ENCODE assay signal across 5 worm cellular contexts in the genomic region with DNA sequence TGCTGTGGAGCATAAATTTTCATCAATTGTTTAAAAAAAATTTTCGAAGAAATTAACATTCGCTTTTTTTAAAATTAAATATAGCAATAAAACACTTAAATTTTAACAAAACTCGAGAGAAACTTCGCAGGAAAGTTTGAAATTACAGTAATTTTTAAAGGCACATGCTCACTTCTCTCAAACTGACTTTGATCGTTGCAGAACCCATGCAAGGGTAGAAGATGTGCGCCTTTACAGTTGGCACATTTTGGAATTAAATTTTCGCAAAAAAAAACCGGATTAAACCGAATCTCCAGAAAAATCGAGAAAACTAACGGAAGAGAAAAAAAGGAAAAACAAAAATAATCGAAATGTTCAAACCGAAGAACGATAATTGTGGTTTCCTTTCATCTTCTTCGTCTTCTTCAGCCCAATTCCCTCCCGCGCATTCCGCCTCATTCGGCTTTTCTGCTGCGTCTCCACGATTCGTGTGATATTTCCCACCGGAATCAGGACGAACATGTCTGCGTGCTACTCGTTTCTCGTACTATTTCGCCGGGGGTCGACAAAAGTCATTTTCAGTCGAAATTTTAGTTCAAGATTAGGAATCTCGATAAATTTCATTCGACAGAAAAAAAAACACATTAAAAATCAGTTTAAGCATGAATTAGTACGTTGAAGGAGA.
TF ChIP-seq lines count a peak whose summit lies in the region.

No protein-coding gene starts in this region.

TF ChIP-seq in whole organism, L1 larva, 84 proteins besides CTCF, POLR2A, EP300 and RAD21:
- TF ChIP-seq alr-1 (tag; optimal IDR thresholded peaks at IDR 0.05; lab: Kevin White, UChicago; ENCODE audit: borderline replicate concordance) (no peak), lin-14 (GFP tag; optimal IDR thresholded peaks at IDR 0.05; lab: Kevin White, UChicago) (peak; percentile 47), mdl-1 (tag; optimal IDR thresholded peaks at IDR 0.05; lab: Kevin White, UChicago) (no peak), nhr-85 (tag; lab: Kevin White, UChicago) (peak; percentile 35), grh-1 (GFP tag; IDR thresholded peaks at IDR 0.05; lab: Robert Waterston, UW) (0 out of 2 replicates have a peak, but pooled peaks have one; percentile 31), elt-3 (tag; optimal IDR thresholded peaks at IDR 0.05; lab: Kevin White, UChicago) (peak in 1 of 6 experiments; percentile 4), efl-1 (optimal IDR thresholded peaks at IDR 0.05; lab: Kevin White, UChicago) (peak; percentile 11 to 35), efl-1 (GFP tag; optimal IDR thresholded peaks at IDR 0.05 in 1 of 2; lab: Kevin White, UChicago) (peak in 1 of 2 experiments; percentile 33), nhr-20 (tag; optimal IDR thresholded peaks at IDR 0.05; lab: Kevin White, UChicago) (no peak), nhr-19 (GFP tag; conservative IDR thresholded peaks at IDR 0.05; lab: Robert Waterston, UW) (no peak), blmp-1 (tag; optimal IDR thresholded peaks at IDR 0.05; lab: Kevin White, UChicago) (peak; percentile 76), lin-35 (GFP tag; optimal IDR thresholded peaks at IDR 0.05; lab: Kevin White, UChicago) (peak in 1 of 2 experiments; percentile 26)

TF ChIP-seq in whole organism, L2 larva, 48 proteins besides CTCF, POLR2A, EP300 and RAD21:
- TF ChIP-seq dmd-4 (tag; optimal IDR thresholded peaks at IDR 0.05; lab: Kevin White, UChicago), result no peak
- TF ChIP-seq nhr-25 (tag; optimal IDR thresholded peaks at IDR 0.05; lab: Kevin White, UChicago), result peak; percentile 8
- peak; percentile 9 for TF ChIP-seq sma-3 (GFP tag; optimal IDR thresholded peaks at IDR 0.05; lab: Kevin White, UChicago)

TF ChIP-seq in whole organism, L3 larva, 47 proteins besides CTCF, POLR2A, EP300 and RAD21:
- no peak for TF ChIP-seq sea-2 (GFP tag; optimal IDR thresholded peaks at IDR 0.05; lab: Kevin White, UChicago)
- TF ChIP-seq ama-1 (optimal IDR thresholded peaks at IDR 0.05; lab: Kevin White, UChicago), result peak; percentile 8
- TF ChIP-seq nhr-25 (tag; optimal IDR thresholded peaks at IDR 0.05; lab: Kevin White, UChicago), result peak; percentile 45
- peak; percentile 67 for TF ChIP-seq nhr-23 (tag; optimal IDR thresholded peaks at IDR 0.05; lab: Kevin White, UChicago)
- peak; percentile 23 for TF ChIP-seq hmg-11 (tag; optimal IDR thresholded peaks at IDR 0.05; lab: Kevin White, UChicago)
- TF ChIP-seq nhr-43 (tag; optimal IDR thresholded peaks at IDR 0.05; lab: Kevin White, UChicago; ENCODE audit: poor library complexity, severe bottlenecking), result peak; percentile 30

TF ChIP-seq in whole organism, L4 larva, 104 proteins besides CTCF, POLR2A, EP300 and RAD21 (continues in another document):
- TF ChIP-seq aly-2 (tag; optimal IDR thresholded peaks at IDR 0.05; lab: Kevin White, UChicago) (no peak), ceh-44 (GFP tag; IDR thresholded peaks at IDR 0.05; lab: Robert Waterston, UW) (no peak), ztf-11 (tag; optimal IDR thresholded peaks at IDR 0.05; lab: Kevin White, UChicago) (no peak), lin-38 (GFP tag; IDR thresholded peaks at IDR 0.05; lab: Robert Waterston, UW) (peak; percentile 33; the same call in 1 of the 2 replicates), saeg-2 (GFP tag; IDR thresholded peaks at IDR 0.05; lab: Robert Waterston, UW) (no peak), F10B5.3 (tag; optimal IDR thresholded peaks at IDR 0.05; lab: Kevin White, UChicago) (no peak), hlh-11 (tag; optimal IDR thresholded peaks at IDR 0.05; lab: Kevin White, UChicago) (peak; percentile 19), Y75B8A.6 (GFP tag; IDR thresholded peaks at IDR 0.05; lab: Robert Waterston, UW) (no peak), hmg-1.1 (GFP tag; IDR thresholded peaks at IDR 0.05; lab: Robert Waterston, UW) (no peak), nhr-6 (tag; optimal IDR thresholded peaks at IDR 0.05; lab: Kevin White, UChicago) (no peak), F26F4.8 (GFP tag; conservative IDR thresholded peaks at IDR 0.05; lab: Robert Waterston, UW) (no peak), dve-1 (tag; optimal IDR thresholded peaks at IDR 0.05; lab: Kevin White, UChicago; ENCODE audit: insufficient read depth) (peak; percentile 27), ceh-82 (tag; optimal IDR thresholded peaks at IDR 0.05; lab: Kevin White, UChicago) (no peak), T20F7.1 (GFP tag; optimal IDR thresholded peaks at IDR 0.05; lab: Kevin White, UChicago) (no peak), mdl-1 (tag; optimal IDR thresholded peaks at IDR 0.05; lab: Kevin White, UChicago) (no peak), D1046.2 (GFP tag; IDR thresholded peaks at IDR 0.05; lab: Robert Waterston, UW) (0 out of 2 replicates have a peak, but pooled peaks have one; percentile 10), nhr-76 (tag; optimal IDR thresholded peaks at IDR 0.05; lab: Kevin White, UChicago) (no peak), zip-11 (GFP tag; IDR thresholded peaks at IDR 0.05; lab: Robert Waterston, UW) (no peak), mes-2 (tag; optimal IDR thresholded peaks at IDR 0.05; lab: Kevin White, UChicago; ENCODE audit: poor library complexity, severe bottlenecking) (peak; percentile 36), snpc-4 (tag; optimal IDR thresholded peaks at IDR 0.05; lab: Kevin White, UChicago) (no peak), dmd-8 (GFP tag; IDR thresholded peaks at IDR 0.05; lab: Robert Waterston, UW) (no peak), unc-62 (GFP tag; optimal IDR thresholded peaks at IDR 0.05 in 1 of 2; lab: Kevin White, UChicago) (peak in 1 of 2 experiments; percentile 38), unc-62 (tag; optimal IDR thresholded peaks at IDR 0.05; lab: Kevin White, UChicago) (no peak), ctbp-1 (GFP tag; IDR thresholded peaks at IDR 0.05; lab: Robert Waterston, UW) (no peak), daf-16 (GFP tag; optimal IDR thresholded peaks at IDR 0.05; lab: Kevin White, UChicago) (no peak), daf-16 (tag; optimal IDR thresholded peaks at IDR 0.05; lab: Kevin White, UChicago) (no peak), lsy-2 (tag; optimal IDR thresholded peaks at IDR 0.05; lab: Kevin White, UChicago) (peak in 1 of 2 experiments; percentile 8), Y48G9A.11 (GFP tag; IDR thresholded peaks at IDR 0.05; lab: Robert Waterston, UW) (no peak), Y5F2A.4 (GFP tag; optimal IDR thresholded peaks at IDR 0.05; lab: Kevin White, UChicago) (no peak), set-16 (GFP tag; IDR thresholded peaks at IDR 0.05; lab: Robert Waterston, UW) (no peak), ZK337.2 (GFP tag; IDR thresholded peaks at IDR 0.05; lab: Robert Waterston, UW) (no peak), nhr-28 (tag; optimal IDR thresholded peaks at IDR 0.05; lab: Kevin White, UChicago) (no peak)

TF ChIP-seq in whole organism, young adult, 124 proteins besides CTCF, POLR2A, EP300 and RAD21 (continues in another document):
- no peak for TF ChIP-seq Y56A3A.18 (GFP tag; IDR thresholded peaks at IDR 0.05; lab: Robert Waterston, UW)
- no peak for TF ChIP-seq dox-1 (GFP tag; IDR thresholded peaks at IDR 0.05; lab: Robert Waterston, UW)
- TF ChIP-seq nfyb-1 (GFP tag; IDR thresholded peaks at IDR 0.05; lab: Robert Waterston, UW), result 0 out of 2 replicates have a peak, but pooled peaks have one; percentile 10
- 0 out of 2 replicates have a peak, but pooled peaks have one; percentile 38 for TF ChIP-seq madf-6 (GFP tag; IDR thresholded peaks at IDR 0.05; lab: Robert Waterston, UW)
- TF ChIP-seq unc-130 (GFP tag; optimal IDR thresholded peaks at IDR 0.05; lab: Kevin White, UChicago), result no peak
- no peak for TF ChIP-seq sea-2 (GFP tag; IDR thresholded peaks at IDR 0.05; lab: Robert Waterston, UW)
- TF ChIP-seq F23B12.7 (tag; optimal IDR thresholded peaks at IDR 0.05; lab: Kevin White, UChicago; ENCODE audit: insufficient read depth), result no peak
- TF ChIP-seq F52B5.7 (tag; optimal IDR thresholded peaks at IDR 0.05; lab: Kevin White, UChicago), result no peak
- no peak for TF ChIP-seq egrh-3 (GFP tag; IDR thresholded peaks at IDR 0.05; lab: Robert Waterston, UW)
- TF ChIP-seq snpc-1.3 (tag; optimal IDR thresholded peaks at IDR 0.05; lab: Kevin White, UChicago; ENCODE audit: insufficient read depth), result no peak
- no peak for TF ChIP-seq nhr-27 (tag; optimal IDR thresholded peaks at IDR 0.05; lab: Kevin White, UChicago)
- TF ChIP-seq F57A8.1 (GFP tag; optimal IDR thresholded peaks at IDR 0.05; lab: Kevin White, UChicago), result no peak
- TF ChIP-seq efl-1 (GFP tag; optimal IDR thresholded peaks at IDR 0.05; lab: Kevin White, UChicago), result no peak
- TF ChIP-seq egl-44 (GFP tag; IDR thresholded peaks at IDR 0.05; lab: Robert Waterston, UW), result no peak
- no peak for TF ChIP-seq pha-4 (tag; optimal IDR thresholded peaks at IDR 0.05; lab: Kevin White, UChicago)
- TF ChIP-seq C17E4.6 (GFP tag; IDR thresholded peaks at IDR 0.05; lab: Robert Waterston, UW), result no peak
- peak; percentile 11 for TF ChIP-seq athp-1 (tag; optimal IDR thresholded peaks at IDR 0.05; lab: Kevin White, UChicago)
- TF ChIP-seq xnd-1 (tag; optimal IDR thresholded peaks at IDR 0.05; lab: Kevin White, UChicago), result peak; percentile 9
- peak; percentile 74 for TF ChIP-seq lsl-1 (GFP tag; optimal IDR thresholded peaks at IDR 0.05; lab: Kevin White, UChicago)
- TF ChIP-seq mcd-1 (GFP tag; IDR thresholded peaks at IDR 0.05; lab: Robert Waterston, UW), result peak; percentile 35; the same call in 1 of the 2 replicates
- no peak for TF ChIP-seq mxl-1 (tag; optimal IDR thresholded peaks at IDR 0.05; lab: Kevin White, UChicago)
- no peak for TF ChIP-seq hmg-20 (GFP tag; IDR thresholded peaks at IDR 0.05; lab: Robert Waterston, UW)
- no peak for TF ChIP-seq lsy-27 (tag; optimal IDR thresholded peaks at IDR 0.05; lab: Kevin White, UChicago; ENCODE audit: borderline replicate concordance, insufficient read depth)
- TF ChIP-seq tbx-9 (tag; optimal IDR thresholded peaks at IDR 0.05; lab: Kevin White, UChicago; ENCODE audit: borderline replicate concordance), result no peak
- no peak for TF ChIP-seq snpc-3.4 (tag; optimal IDR thresholded peaks at IDR 0.05; lab: Kevin White, UChicago)
- no peak for TF ChIP-seq lin-54 (GFP tag; optimal IDR thresholded peaks at IDR 0.05; lab: Kevin White, UChicago)
- TF ChIP-seq ztf-22 (GFP tag; optimal IDR thresholded peaks at IDR 0.05; lab: Kevin White, UChicago), result no peak
- peak; percentile 19; the same call in 1 of the 2 replicates for TF ChIP-seq madf-8 (GFP tag; conservative IDR thresholded peaks at IDR 0.05; lab: Robert Waterston, UW)
- no peak for TF ChIP-seq ceh-27 (GFP tag; optimal IDR thresholded peaks at IDR 0.05; lab: Kevin White, UChicago)
- peak; percentile 92 for TF ChIP-seq hmg-1.2 (GFP tag; IDR thresholded peaks at IDR 0.05; lab: Robert Waterston, UW)
- TF ChIP-seq lir-1 (GFP tag; conservative IDR thresholded peaks at IDR 0.05; lab: Robert Waterston, UW), result 0 out of 2 replicates have a peak, but pooled peaks have one; percentile 28
- no peak for TF ChIP-seq mel-28 (tag; optimal IDR thresholded peaks at IDR 0.05; lab: Kevin White, UChicago; ENCODE audit: borderline replicate concordance)
- TF ChIP-seq aptf-2 (GFP tag; conservative IDR thresholded peaks at IDR 0.05; lab: Robert Waterston, UW), result 0 out of 2 replicates have a peak, but pooled peaks have one; percentile 6
- no peak for TF ChIP-seq die-1 (tag; optimal IDR thresholded peaks at IDR 0.05; lab: Kevin White, UChicago)
- TF ChIP-seq him-1 (tag; optimal IDR thresholded peaks at IDR 0.05; lab: Kevin White, UChicago), result peak; percentile 37
